Fruit fly (Drosophila melanogaster) whole organism, wandering third instar larva: ENCODE data around the gene Taf12L.

Experiments used
- Abd-B ChIP-seq: fragments of >200 bp; optimal IDR thresholded peaks from 2 replicates; lab custom pipeline; 2017; ENCODE audit warnings: missing biosample characterization, missing genetic modification characterization
- CG32264 ChIP-seq: fragments of 200-800 bp; sonication (Bioruptor generic); optimal IDR thresholded peaks from 2 replicates; lab custom pipeline; 2016; ENCODE audit warnings: missing biosample characterization, missing genetic modification characterization
- CG9705 ChIP-seq: fragments of 200-800 bp; sonication (Bioruptor generic); optimal IDR thresholded peaks from 2 replicates; lab custom pipeline; 2018; ENCODE audit warnings: missing biosample characterization, mild to moderate bottlenecking, missing genetic modification characterization
- CrebA ChIP-seq: fragments of 200-800 bp; sonication (Bioruptor generic); optimal IDR thresholded peaks from 2 replicates; lab custom pipeline; 2016; ENCODE audit warnings: missing biosample characterization, mild to moderate bottlenecking, missing genetic modification characterization, borderline replicate concordance
- Dfd ChIP-seq: fragments of >200 bp; optimal IDR thresholded peaks from 2 replicates; lab custom pipeline; 2017; ENCODE audit warnings: missing biosample characterization, missing genetic modification characterization
- Dif ChIP-seq: fragments of 200-275, 200-300 bp; sonication (Bioruptor generic); optimal IDR thresholded peaks from 2 replicates; lab custom pipeline; 2018; ENCODE audit warnings: missing biosample characterization, missing genetic modification characterization; ENCODE audit not compliant: partially characterized antibody
- GATAd ChIP-seq: sonication (Bioruptor generic); optimal IDR thresholded peaks from 2 replicates; lab custom pipeline; 2016; ENCODE audit warnings: missing biosample characterization, missing genetic modification characterization
- HLH106 ChIP-seq: fragments of 200-800 bp; optimal IDR thresholded peaks from 3 replicates; lab custom pipeline; 2019; ENCODE audit warnings: missing biosample characterization, mild to moderate bottlenecking, missing genetic modification characterization, moderate library complexity
- Hr78 ChIP-seq: fragments of >200 bp; optimal IDR thresholded peaks from 2 replicates; lab custom pipeline; 2017; ENCODE audit warnings: missing biosample characterization, missing genetic modification characterization
- Hr83 ChIP-seq: fragments of 200-300 bp; sonication (Bioruptor generic); optimal IDR thresholded peaks from 2 replicates; lab custom pipeline; 2016; ENCODE audit warnings: missing biosample characterization, mild to moderate bottlenecking, missing genetic modification characterization, moderate library complexity; ENCODE audit not compliant: poor library complexity, severe bottlenecking
- Jra ChIP-seq: sonication (Bioruptor generic); optimal IDR thresholded peaks from 2 replicates; lab custom pipeline; 2016; ENCODE audit warnings: missing biosample characterization, missing genetic modification characterization
- N ChIP-seq: fragments of >200 bp; optimal IDR thresholded peaks from 2 replicates; lab custom pipeline; 2018; ENCODE audit warnings: missing biosample characterization, missing external identifiers, missing genetic modification characterization
- OdsH ChIP-seq: fragments of 200-800 bp; sonication (Bioruptor generic); optimal IDR thresholded peaks from 2 replicates; lab custom pipeline; 2016; ENCODE audit warnings: missing biosample characterization, mild to moderate bottlenecking, missing genetic modification characterization
- Rel ChIP-seq, 2 experiments: fragments of 200-800 bp; sonication (Bioruptor generic) in 1 of 2; optimal IDR thresholded peaks; 2 replicates in 1 of 2; 3 replicates in 1 of 2; lab custom pipeline; 2016 to 2019; ENCODE audit warnings: mild to moderate bottlenecking in 2 of 2, missing biosample characterization in 2 of 2, missing genetic modification characterization in 2 of 2, moderate library complexity in 1 of 2
- Sp1 ChIP-seq: fragments of 200-800 bp; sonication (Bioruptor generic); optimal IDR thresholded peaks from 3 replicates; lab custom pipeline; 2019; ENCODE audit warnings: missing biosample characterization, mild to moderate bottlenecking, missing genetic modification characterization, moderate library complexity
- Vsx2 ChIP-seq: fragments of 200-300, 225-300 bp; sonication (Bioruptor generic); optimal IDR thresholded peaks from 2 replicates; lab custom pipeline; 2018; ENCODE audit warnings: missing biosample characterization, missing genetic modification characterization; ENCODE audit not compliant: partially characterized antibody
- dl ChIP-seq, 2 experiments: fragments of 175-275, 200-275 bp in 1 of 2; fragments of 200-275 bp in 1 of 2; sonication (Bioruptor generic); optimal IDR thresholded peaks; lab custom pipeline; 2018; ENCODE audit warnings: mild to moderate bottlenecking in 2 of 2, missing biosample characterization in 2 of 2, missing genetic modification characterization in 2 of 2, moderate library complexity in 2 of 2; ENCODE audit not compliant: partially characterized antibody in 2 of 2, insufficient read depth in 1 of 2
- dmrt93B ChIP-seq: fragments of 200-800 bp; sonication (Bioruptor generic); optimal IDR thresholded peaks from 2 replicates; lab custom pipeline; 2018; ENCODE audit warnings: missing biosample characterization, mild to moderate bottlenecking, missing genetic modification characterization
- ey ChIP-seq: fragments of 200-800 bp; sonication (Bioruptor generic); optimal IDR thresholded peaks from 2 replicates; lab custom pipeline; 2016; ENCODE audit warnings: missing biosample characterization, missing genetic modification characterization
- foxo ChIP-seq, 2 experiments: fragments of 200-800 bp; sonication (Bioruptor generic); optimal IDR thresholded peaks; 2 replicates in 1 of 2; 3 replicates in 1 of 2; lab custom pipeline; 2016 to 2017; ENCODE audit warnings: missing biosample characterization in 2 of 2, missing genetic modification characterization in 2 of 2
- fru ChIP-seq: fragments of 200-800 bp; sonication (Bioruptor generic); optimal IDR thresholded peaks from 3 replicates; lab custom pipeline; 2016; ENCODE audit warnings: missing biosample characterization, mild to moderate bottlenecking, missing genetic modification characterization
- h ChIP-seq: fragments of 200-800 bp; sonication (Bioruptor generic); optimal IDR thresholded peaks from 3 replicates; lab custom pipeline; 2016; ENCODE audit warnings: missing biosample characterization, mild to moderate bottlenecking, missing genetic modification characterization
- jim ChIP-seq: fragments of 175-275, 200-325 bp; sonication (Bioruptor generic); optimal IDR thresholded peaks from 2 replicates; lab custom pipeline; 2016; ENCODE audit warnings: missing biosample characterization, mild to moderate bottlenecking, missing genetic modification characterization
- lola ChIP-seq: fragments of >200 bp; optimal IDR thresholded peaks from 2 replicates; lab custom pipeline; 2017; ENCODE audit warnings: missing biosample characterization, missing genetic modification characterization
- pan ChIP-seq: fragments of >200 bp; optimal IDR thresholded peaks from 2 replicates; lab custom pipeline; 2017
- psq ChIP-seq: fragments of 200-800 bp; sonication (Bioruptor generic); optimal IDR thresholded peaks from 3 replicates; lab custom pipeline; 2017; ENCODE audit warnings: missing biosample characterization, mild to moderate bottlenecking, missing genetic modification characterization, moderate library complexity
- rgr ChIP-seq: fragments of 200-800 bp; sonication (Bioruptor generic); optimal IDR thresholded peaks from 3 replicates; lab custom pipeline; 2016; ENCODE audit warnings: missing biosample characterization, mild to moderate bottlenecking, missing genetic modification characterization
- sv ChIP-seq: fragments of 200-800 bp; sonication (Bioruptor generic); optimal IDR thresholded peaks from 3 replicates; lab custom pipeline; 2016; ENCODE audit warnings: missing biosample characterization, missing genetic modification characterization
- tai ChIP-seq: sonication (Bioruptor generic); optimal IDR thresholded peaks from 2 replicates; lab custom pipeline; 2016; ENCODE audit warnings: missing biosample characterization, missing genetic modification characterization
- woc ChIP-seq: sonication (Bioruptor generic); optimal IDR thresholded peaks from 2 replicates; lab custom pipeline; 2016; ENCODE audit warnings: missing biosample characterization, mild to moderate bottlenecking, missing genetic modification characterization

The Taf12L gene

dm6 chr2L:4701385-4701784, at the start of gene Taf12L:
Gene Taf12L (minus strand): TSS chr2L:4701485.
- TF ChIP-seq Hr83 (GFP tag; lab: Kevin White, UChicago): no peak
- TF ChIP-seq N (GFP tag; lab: Kevin White, UChicago): no peak
- no peak for TF ChIP-seq h (GFP tag; lab: Kevin White, UChicago)
- TF ChIP-seq Sp1 (GFP tag; lab: Kevin White, UChicago): no peak
- no peak for TF ChIP-seq Rel (GFP tag; optimal IDR thresholded peaks at IDR 0.05; lab: Kevin White, UChicago)
- no peak for TF ChIP-seq Rel (tag; optimal IDR thresholded peaks at IDR 0.05; lab: Kevin White, UChicago)
- TF ChIP-seq dmrt93B: no peak
- TF ChIP-seq jim (GFP tag; lab: Kevin White, UChicago): no peak
- no peak for TF ChIP-seq tai (GFP tag; lab: Kevin White, UChicago)
- TF ChIP-seq lola (GFP tag; lab: Kevin White, UChicago): no peak
- TF ChIP-seq psq (GFP tag; lab: Kevin White, UChicago): no peak
- no peak for TF ChIP-seq foxo (GFP tag; optimal IDR thresholded peaks at IDR 0.05; lab: Kevin White, UChicago)
- no peak for TF ChIP-seq Hr78 (GFP tag; lab: Kevin White, UChicago)
- TF ChIP-seq dl (GFP tag; optimal IDR thresholded peaks at IDR 0.05; lab: Kevin White, UChicago; ENCODE audit: insufficient read depth in 1 of 2, partially characterized antibody in 2 of 2): no peak
- no peak for TF ChIP-seq Jra
- no peak for TF ChIP-seq Vsx2 (GFP tag; lab: Kevin White, UChicago)
- no peak for TF ChIP-seq sv (GFP tag; lab: Kevin White, UChicago)
- TF ChIP-seq pan (lab: Kevin White, UChicago): no peak

- no peak for TF ChIP-seq Abd-B (GFP tag; lab: Kevin White, UChicago)
- TF ChIP-seq pan (lab: Kevin White, UChicago): no peak
- no peak for TF ChIP-seq Vsx2 (GFP tag; lab: Kevin White, UChicago)
- TF ChIP-seq CG32264 (GFP tag; lab: Kevin White, UChicago): no peak
- TF ChIP-seq Hr78 (GFP tag; lab: Kevin White, UChicago): no peak
- no peak for TF ChIP-seq tai (GFP tag; lab: Kevin White, UChicago)
- TF ChIP-seq psq (GFP tag; lab: Kevin White, UChicago): no peak
- no peak for TF ChIP-seq Hr83 (GFP tag; lab: Kevin White, UChicago)
- no peak for TF ChIP-seq Dif (GFP tag; lab: Kevin White, UChicago)
- TF ChIP-seq OdsH: no peak
These were observed 33.1 kb upstream of the Taf12L start, which contains the start of gene CG15631 for dm6 chr2L:4734358-4734757. Gene CG15631 (minus strand): TSS chr2L:4734458.

dm6 chr2L:4726021-4726420, 24.7 kb upstream of the Taf12L start:
- TF ChIP-seq tai (GFP tag; lab: Kevin White, UChicago) (no peak), Vsx2 (GFP tag; lab: Kevin White, UChicago) (peak; percentile 39), Dif (GFP tag; lab: Kevin White, UChicago) (peak; percentile 67)

DNA sequence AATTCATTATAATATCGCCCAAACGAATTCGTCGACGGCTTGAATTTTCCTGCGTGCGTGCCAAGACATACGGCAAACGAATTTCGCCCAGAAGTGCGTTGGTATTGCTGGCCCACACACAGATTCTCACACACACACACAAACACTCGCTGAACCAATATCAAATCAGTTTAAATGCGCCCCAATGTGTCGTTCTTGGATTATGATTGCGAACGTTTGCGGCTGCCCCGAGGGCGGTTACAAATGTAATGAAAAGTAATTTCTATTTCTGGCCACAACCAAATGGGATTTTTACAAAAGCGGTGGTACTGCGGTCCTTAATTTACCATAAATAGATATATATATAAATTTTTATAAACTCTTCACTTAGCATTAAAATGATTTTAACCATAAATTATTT, 2.4 kb downstream of the Taf12L start:
- no peak for TF ChIP-seq Vsx2 (GFP tag; lab: Kevin White, UChicago)
- peak; percentile 52 for TF ChIP-seq Dfd (GFP tag; lab: Kevin White, UChicago)
- no peak for TF ChIP-seq Dif (GFP tag; lab: Kevin White, UChicago)

DNA sequence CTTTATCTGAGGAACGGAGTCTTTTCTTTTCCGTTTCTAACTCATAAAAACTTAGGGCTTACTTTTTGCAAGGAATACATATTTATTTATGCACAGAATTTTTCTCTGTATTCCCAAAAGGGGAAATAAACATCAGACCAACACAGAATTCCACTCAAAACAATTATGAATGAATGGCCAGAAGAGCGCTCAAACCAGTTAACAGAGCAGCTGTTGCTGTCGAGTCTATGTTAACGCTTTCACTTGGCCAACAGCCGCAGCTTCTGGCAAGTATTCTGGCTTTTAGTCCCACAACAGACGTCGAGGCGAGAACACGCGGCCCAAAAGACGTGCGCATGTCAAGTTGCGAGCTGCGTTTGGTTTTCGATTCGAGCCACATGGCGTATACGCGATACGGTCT, 6.9 kb downstream of the Taf12L start, which contains the start of gene dcma:
Gene dcma (plus strand): TSS at position 301 of the 400 bp plus-strand sequence.
- no peak for TF ChIP-seq Jra
- no peak for TF ChIP-seq HLH106 (tag; lab: Kevin White, UChicago)
- no peak for TF ChIP-seq Vsx2 (GFP tag; lab: Kevin White, UChicago)
- TF ChIP-seq tai (GFP tag; lab: Kevin White, UChicago): no peak
- TF ChIP-seq CG9705: no peak
- TF ChIP-seq ey (GFP tag; lab: Kevin White, UChicago): no peak
- no peak for TF ChIP-seq Hr78 (GFP tag; lab: Kevin White, UChicago)
- TF ChIP-seq woc (GFP tag; lab: Kevin White, UChicago): no peak
- TF ChIP-seq lola (GFP tag; lab: Kevin White, UChicago): no peak
- no peak for TF ChIP-seq Dfd (GFP tag; lab: Kevin White, UChicago)
- TF ChIP-seq rgr: no peak
- no peak for TF ChIP-seq dmrt93B
- no peak for TF ChIP-seq jim (GFP tag; lab: Kevin White, UChicago)
- TF ChIP-seq CrebA (GFP tag; lab: Kevin White, UChicago): no peak
- TF ChIP-seq fru (GFP tag; lab: Kevin White, UChicago): no peak
- no peak for TF ChIP-seq GATAd (GFP tag; lab: Kevin White, UChicago)
